Worm (Caenorhabditis elegans): ENCODE measurements around the gene irld-17.

DNA sequence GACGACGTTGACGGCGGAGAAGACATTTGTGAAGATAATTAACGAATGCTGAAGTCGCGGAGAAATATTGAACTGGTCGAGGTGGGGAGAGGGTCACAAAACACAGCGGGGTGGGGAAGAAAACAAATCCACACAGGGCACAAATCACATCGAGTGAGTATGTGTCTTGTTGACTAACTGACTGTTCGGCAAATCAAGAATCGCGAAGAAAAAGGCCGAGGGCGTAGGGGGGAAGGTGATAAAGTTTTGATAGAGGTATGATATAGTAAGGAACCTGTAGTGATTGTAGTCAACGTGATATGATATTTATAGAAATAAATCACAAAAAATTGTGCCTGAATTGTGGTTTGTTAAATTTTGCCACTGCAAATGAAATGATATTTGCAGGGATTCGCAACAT, 24.0 kb upstream of the irld-17 start, which contains the start of gene nhr-178:
- TF ChIP-seq him-1 (tag; optimal IDR thresholded peaks at IDR 0.05), result no peak
- TF ChIP-seq dao-5 (tag; optimal IDR thresholded peaks at IDR 0.05), result no peak
- no peak for TF ChIP-seq W03F9.2 (tag; optimal IDR thresholded peaks at IDR 0.05)

All from whole organism, L4/young adult.